Worm (Caenorhabditis elegans) whole organism, late embryonic: ENCODE results near the gene ZK742.4.

Experiments used
- ceh-2 ChIP-seq: sonication (generic microtip); optimal IDR thresholded peaks from 2 replicates; lab custom pipeline; 2016; ENCODE audit warnings: missing genotype, missing genetic modification characterization, missing compliant biosample characterization
- ceh-31 ChIP-seq: sonication (generic microtip); optimal IDR thresholded peaks from 2 replicates; lab custom pipeline; 2016; ENCODE audit warnings: missing genetic modification characterization, missing compliant biosample characterization
- eyg-1 ChIP-seq: sonication (generic microtip); optimal IDR thresholded peaks from 2 replicates; lab custom pipeline; 2016; ENCODE audit warnings: missing genotype, missing genetic modification characterization, missing compliant biosample characterization
- fax-1 ChIP-seq: sonication (generic microtip); optimal IDR thresholded peaks from 2 replicates; lab custom pipeline; 2016; ENCODE audit warnings: missing genotype, missing genetic modification characterization, missing compliant biosample characterization
- pat-9 ChIP-seq: fragments of 200-800 bp; sonication (Bioruptor generic); optimal IDR thresholded peaks from 2 replicates; lab custom pipeline; 2018; ENCODE audit warnings: mild to moderate bottlenecking, missing genetic modification characterization, moderate library complexity, missing compliant biosample characterization
- rnt-1 ChIP-seq: sonication (generic microtip); optimal IDR thresholded peaks from 2 replicates; lab custom pipeline; 2016; ENCODE audit warnings: missing genetic modification characterization, missing compliant biosample characterization
- sox-4 ChIP-seq: sonication (generic microtip); optimal IDR thresholded peaks from 2 replicates; lab custom pipeline; 2017; ENCODE audit warnings: mild to moderate bottlenecking, missing genetic modification characterization, inconsistent platforms, missing compliant biosample characterization
- unc-55 ChIP-seq: sonication (generic microtip); optimal IDR thresholded peaks from 2 replicates; lab custom pipeline; 2017; ENCODE audit warnings: missing biosample characterization, missing genetic modification reagents, missing genetic modification characterization

- TF ChIP-seq ceh-31 (tag; lab: Kevin White, UChicago) (no peak), sox-4 (no peak), pat-9 (no peak), eyg-1 (no peak), fax-1 (tag; lab: Kevin White, UChicago) (no peak), unc-55 (no peak), ceh-2 (tag; lab: Kevin White, UChicago) (no peak), rnt-1 (no peak)
These were observed 34.5 kb downstream of the ZK742.4 start, which contains the start of gene C26F1.3 for ce11 chrV:7777098-7777497.
